Worm (Caenorhabditis elegans) whole organism, mixed stage, embryonic: ENCODE measurements around the gene T13H5.8.

Experiments
- M03D4.4 ChIP-seq: sonication (generic microtip); optimal IDR thresholded peaks from 2 replicates; lab custom pipeline; 2017; ENCODE audit warnings: mild to moderate bottlenecking, missing genetic modification characterization, missing compliant biosample characterization
- bed-3 ChIP-seq: fragments of 200-800 bp; sonication (Bioruptor generic); optimal IDR thresholded peaks from 3 replicates; lab custom pipeline; 2018; ENCODE audit warnings: mild to moderate bottlenecking, missing genetic modification characterization, moderate library complexity, missing compliant biosample characterization
- blmp-1 ChIP-seq: fragments of 150-350 bp; optimal IDR thresholded peaks from 2 replicates; lab custom pipeline; 2014; ENCODE audit warnings: missing biosample characterization, missing genetic modification characterization
- ceh-39 ChIP-seq: fragments of 150-350 bp; optimal IDR thresholded peaks from 2 replicates; lab custom pipeline; 2014; ENCODE audit warnings: missing biosample characterization, missing genetic modification characterization
- ceh-83 ChIP-seq: fragments of 200-800 bp; sonication (Bioruptor generic); optimal IDR thresholded peaks from 2 replicates; lab custom pipeline; 2018; ENCODE audit warnings: mild to moderate bottlenecking, missing genetic modification characterization, missing compliant biosample characterization
- ces-1 ChIP-seq: fragments of 150-350 bp; optimal IDR thresholded peaks from 2 replicates; lab custom pipeline; 2014; ENCODE audit warnings: missing biosample characterization, missing genetic modification reagents, missing genetic modification characterization
- cnd-1 ChIP-seq: fragments of 200-800 bp; sonication (Bioruptor generic); optimal IDR thresholded peaks from 2 replicates; lab custom pipeline; 2018; ENCODE audit warnings: mild to moderate bottlenecking, missing genetic modification characterization, missing compliant biosample characterization
- drap-1 ChIP-seq: fragments of 200-800 bp; sonication (Bioruptor generic); optimal IDR thresholded peaks from 3 replicates; lab custom pipeline; 2018; ENCODE audit warnings: mild to moderate bottlenecking, missing genetic modification characterization, missing compliant biosample characterization
- elt-1 ChIP-seq: sonication (generic microtip); optimal IDR thresholded peaks from 2 replicates; lab custom pipeline; 2017; ENCODE audit warnings: missing genetic modification characterization, mild to moderate bottlenecking, missing compliant biosample characterization, antibody characterized with exemption, moderate library complexity, borderline replicate concordance; ENCODE audit not compliant: insufficient read depth
- elt-3 ChIP-seq: fragments of 150-350 bp; optimal IDR thresholded peaks from 2 replicates; lab custom pipeline; 2014; ENCODE audit warnings: missing biosample characterization, missing genetic modification characterization
- flh-1 ChIP-seq: fragments of 200-800 bp; sonication (Bioruptor generic); optimal IDR thresholded peaks from 2 replicates; lab custom pipeline; 2018; ENCODE audit warnings: mild to moderate bottlenecking, missing genetic modification characterization, moderate library complexity, missing compliant biosample characterization
- ham-2 ChIP-seq: fragments of 200-800 bp; sonication (Bioruptor generic); optimal IDR thresholded peaks from 2 replicates; lab custom pipeline; 2018; ENCODE audit warnings: mild to moderate bottlenecking, missing genetic modification characterization, missing compliant biosample characterization
- hlh-1 ChIP-seq: fragments of 150-350 bp; optimal IDR thresholded peaks from 2 replicates; lab custom pipeline; 2014; ENCODE audit warnings: missing biosample characterization, missing genetic modification reagents, missing genetic modification characterization
- lin-13 ChIP-seq: fragments of 150-350 bp; optimal IDR thresholded peaks from 2 replicates; lab custom pipeline; 2014; ENCODE audit warnings: missing biosample characterization, missing genetic modification characterization
- lin-32 ChIP-seq: fragments of 200-800 bp; sonication (Bioruptor generic); optimal IDR thresholded peaks from 2 replicates; lab custom pipeline; 2018; ENCODE audit warnings: mild to moderate bottlenecking, missing genetic modification characterization, missing compliant biosample characterization
- lsy-2 ChIP-seq: fragments of 150-350 bp; optimal IDR thresholded peaks from 2 replicates; lab custom pipeline; 2014; ENCODE audit warnings: missing biosample characterization, missing genetic modification characterization
- mep-1 ChIP-seq: fragments of 150-350 bp; optimal IDR thresholded peaks from 2 replicates; lab custom pipeline; 2017; ENCODE audit warnings: missing biosample characterization, missing genetic modification reagents, missing genetic modification characterization, inconsistent platforms
- mls-2 ChIP-seq: sonication (generic microtip); optimal IDR thresholded peaks from 2 replicates; lab custom pipeline; 2016; ENCODE audit warnings: mild to moderate bottlenecking, missing genetic modification characterization, moderate library complexity, missing compliant biosample characterization
- nhr-12 ChIP-seq: fragments of 150-350 bp; optimal IDR thresholded peaks from 2 replicates; lab custom pipeline; 2014; ENCODE audit warnings: missing biosample characterization, missing genetic modification characterization
- nhr-2 ChIP-seq: fragments of 150-350 bp; optimal IDR thresholded peaks from 2 replicates; lab custom pipeline; 2014; ENCODE audit warnings: missing biosample characterization, missing genetic modification characterization
- nhr-237 ChIP-seq: fragments of 150-350 bp; optimal IDR thresholded peaks from 2 replicates; lab custom pipeline; 2014; ENCODE audit warnings: missing biosample characterization, missing genetic modification characterization
- nhr-28 ChIP-seq: fragments of 150-350 bp; optimal IDR thresholded peaks from 2 replicates; lab custom pipeline; 2014; ENCODE audit warnings: missing biosample characterization, missing genetic modification characterization
- nhr-76 ChIP-seq: sonication (generic microtip); optimal IDR thresholded peaks from 2 replicates; lab custom pipeline; 2017; ENCODE audit warnings: missing biosample characterization, missing genetic modification characterization
- pha-4 ChIP-seq: fragments of 150-350 bp; optimal IDR thresholded peaks from 2 replicates; lab custom pipeline; 2018; ENCODE audit warnings: missing biosample characterization, missing genetic modification reagents, missing genetic modification characterization
- sem-2 ChIP-seq: fragments of 200-800 bp; sonication (Bioruptor generic); optimal IDR thresholded peaks from 2 replicates; lab custom pipeline; 2018; ENCODE audit warnings: mild to moderate bottlenecking, missing genetic modification characterization, missing compliant biosample characterization
- snpc-4 ChIP-seq: fragments of 150-350 bp; optimal IDR thresholded peaks from 2 replicates; lab custom pipeline; 2014; ENCODE audit warnings: missing biosample characterization, missing genetic modification characterization
- tbx-8 ChIP-seq: fragments of 200-800 bp; sonication (Bioruptor generic); optimal IDR thresholded peaks from 2 replicates; lab custom pipeline; 2018; ENCODE audit warnings: mild to moderate bottlenecking, missing genetic modification characterization, moderate library complexity, missing compliant biosample characterization
- unc-120 ChIP-seq: sonication (generic microtip); optimal IDR thresholded peaks from 2 replicates; lab custom pipeline; 2017; ENCODE audit warnings: missing genetic modification characterization, missing compliant biosample characterization; ENCODE audit not compliant: poor library complexity, severe bottlenecking
- unc-39 ChIP-seq: fragments of 150-350 bp; optimal IDR thresholded peaks from 2 replicates; lab custom pipeline; 2014; ENCODE audit warnings: missing biosample characterization, missing genetic modification characterization
- unc-62 ChIP-seq: fragments of 150-350 bp; optimal IDR thresholded peaks from 2 replicates; lab custom pipeline; 2014; ENCODE audit warnings: missing biosample characterization, missing genetic modification reagents, missing genetic modification characterization
- zip-8 ChIP-seq: fragments of 150-350 bp; optimal IDR thresholded peaks from 2 replicates; lab custom pipeline; 2014; ENCODE audit warnings: missing biosample characterization, missing genetic modification characterization

T13H5.8 gene

ce11 chrII:8525133-8525736, 6.9 kb downstream of the T13H5.8 start, which contains the start of the genes prp-9 and mrps-18B:
prp-9 (minus strand) TSS chrII:8525396.
mrps-18B (plus strand) TSS chrII:8525681.
- no peak for TF ChIP-seq ceh-83 (GFP tag; lab: Kevin White, UChicago)
- TF ChIP-seq lsy-2 (tag; lab: Kevin White, UChicago): peak; percentile 30

- TF ChIP-seq ces-1 (GFP tag; lab: Kevin White, UChicago): no peak
- peak; percentile 78 for TF ChIP-seq ham-2 (GFP tag; lab: Kevin White, UChicago)
- no peak for TF ChIP-seq lin-13 (tag; lab: Kevin White, UChicago)
- no peak for TF ChIP-seq zip-8
- no peak for TF ChIP-seq nhr-237 (tag; lab: Kevin White, UChicago)
- peak; percentile 68 for TF ChIP-seq elt-1
These were observed 10.9 kb downstream of the T13H5.8 start for ce11 chrII:8529176-8529698.

DNA sequence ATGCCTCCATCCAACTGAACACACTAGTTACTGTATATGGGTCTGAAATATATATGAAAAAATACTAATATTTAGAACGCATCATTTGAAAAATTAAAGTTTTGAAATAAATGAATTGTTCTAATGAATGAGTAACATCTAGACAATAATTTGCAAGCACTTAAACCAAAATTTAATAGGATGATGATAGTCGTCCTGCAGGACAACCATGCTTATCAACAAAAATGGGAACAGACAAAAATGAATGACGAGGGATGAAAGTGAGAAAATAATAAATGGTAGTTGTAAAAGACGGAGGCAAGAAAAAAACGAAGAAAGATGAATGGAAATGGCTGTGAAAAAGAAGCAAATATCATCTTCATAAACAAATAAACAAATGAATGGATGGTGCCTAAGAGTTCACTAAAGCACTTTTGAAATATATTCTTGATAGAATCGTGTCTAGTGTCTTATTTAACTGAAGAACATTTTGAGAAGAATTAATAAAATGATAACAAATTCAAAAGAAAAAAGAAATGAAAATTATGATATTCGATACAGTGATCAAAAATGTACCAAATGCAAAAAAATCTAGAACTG, 13.0 kb downstream of the T13H5.8 start, which contains the start of gene gldi-7:
Gene gldi-7 (minus strand): TSS at position 42 of the 579 bp plus-strand sequence.
- TF ChIP-seq nhr-28 (tag; lab: Kevin White, UChicago) (no peak), lin-32 (no peak), blmp-1 (tag; lab: Kevin White, UChicago) (no peak), zip-8 (no peak), nhr-76 (no peak), unc-120 (tag; lab: Kevin White, UChicago) (no peak), flh-1 (GFP tag; lab: Kevin White, UChicago) (no peak), elt-1 (no peak), sem-2 (GFP tag; lab: Kevin White, UChicago) (no peak), unc-39 (tag; lab: Kevin White, UChicago) (no peak), nhr-2 (no peak), ceh-39 (tag; lab: Kevin White, UChicago) (no peak), drap-1 (GFP tag; lab: Kevin White, UChicago) (no peak), lsy-2 (tag; lab: Kevin White, UChicago) (no peak), mep-1 (tag; lab: Kevin White, UChicago) (no peak), snpc-4 (tag; lab: Kevin White, UChicago) (no peak), M03D4.4 (no peak), lin-13 (tag; lab: Kevin White, UChicago) (no peak), ham-2 (GFP tag; lab: Kevin White, UChicago) (no peak), nhr-237 (tag; lab: Kevin White, UChicago) (no peak)

DNA sequence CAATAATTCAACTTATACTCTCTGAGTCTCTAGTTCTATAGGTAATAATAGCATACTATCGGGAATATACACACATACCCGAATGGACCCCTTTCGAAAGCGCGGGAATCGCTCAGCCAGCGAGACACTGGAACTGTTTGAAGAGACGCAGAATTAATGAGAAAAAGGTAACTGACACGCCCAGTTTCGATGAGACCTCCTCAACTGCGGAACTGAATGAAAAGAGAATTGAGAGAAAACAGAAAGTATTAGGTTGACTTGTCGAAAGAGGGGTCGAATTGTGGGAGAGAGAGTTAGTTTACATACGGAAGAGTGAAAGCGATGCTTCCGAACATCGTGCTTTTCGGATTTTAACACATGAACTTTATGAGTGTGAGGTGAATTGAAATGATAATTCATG, 13.7 kb downstream of the T13H5.8 start:
- TF ChIP-seq flh-1 (GFP tag; lab: Kevin White, UChicago) (no peak), bed-3 (GFP tag; lab: Kevin White, UChicago) (no peak), nhr-237 (tag; lab: Kevin White, UChicago) (no peak), ceh-39 (tag; lab: Kevin White, UChicago) (no peak), tbx-8 (GFP tag; lab: Kevin White, UChicago) (no peak), sem-2 (GFP tag; lab: Kevin White, UChicago) (no peak), nhr-28 (tag; lab: Kevin White, UChicago) (no peak), nhr-12 (tag; lab: Kevin White, UChicago) (no peak), mls-2 (tag; lab: Kevin White, UChicago) (no peak), lin-13 (tag; lab: Kevin White, UChicago) (no peak), blmp-1 (tag; lab: Kevin White, UChicago) (peak; percentile 62), ham-2 (GFP tag; lab: Kevin White, UChicago) (peak; percentile 56), elt-1 (no peak), drap-1 (GFP tag; lab: Kevin White, UChicago) (no peak), hlh-1 (tag; lab: Kevin White, UChicago) (no peak), cnd-1 (no peak), pha-4 (tag; lab: Kevin White, UChicago) (peak; percentile 5), unc-62 (GFP tag; lab: Kevin White, UChicago) (no peak), unc-120 (tag; lab: Kevin White, UChicago) (no peak), ceh-83 (GFP tag; lab: Kevin White, UChicago) (no peak), lin-32 (no peak), zip-8 (no peak), snpc-4 (tag; lab: Kevin White, UChicago) (no peak), elt-3 (no peak)
